Worm (Caenorhabditis elegans) whole organism, L1 larva: ENCODE results near the gene R08E5.1.

Experiments used
- ama-1 ChIP-seq: fragments of 150-350 bp; optimal IDR thresholded peaks from 2 replicates; lab custom pipeline; 2014
- blmp-1 ChIP-seq: fragments of 150-350 bp; optimal IDR thresholded peaks from 2 replicates; lab custom pipeline; 2014; ENCODE audit warnings: missing biosample characterization, missing genetic modification characterization
- mdl-1 ChIP-seq, 2 experiments: fragments of 150-350 bp; optimal IDR thresholded peaks; 2 replicates each; lab custom pipeline; 2014 to 2017; ENCODE audit warnings: missing biosample characterization in 2 of 2, missing genetic modification characterization in 2 of 2, inconsistent platforms in 1 of 2
- mep-1 ChIP-seq: fragments of 150-350 bp; optimal IDR thresholded peaks from 2 replicates; lab custom pipeline; 2014; ENCODE audit warnings: missing biosample characterization, missing genetic modification characterization
- nhr-237 ChIP-seq: fragments of 150-350 bp; optimal IDR thresholded peaks from 2 replicates; lab custom pipeline; 2014; ENCODE audit warnings: missing biosample characterization, missing genetic modification characterization
- pax-3 ChIP-seq: fragments of 200-800 bp; sonication (Bioruptor generic); optimal IDR thresholded peaks from 2 replicates; lab custom pipeline; 2018; ENCODE audit warnings: mild to moderate bottlenecking, missing genetic modification characterization, moderate library complexity, missing compliant biosample characterization
- unc-62 ChIP-seq: fragments of 150-350 bp; optimal IDR thresholded peaks from 2 replicates; lab custom pipeline; 2014; ENCODE audit warnings: missing biosample characterization, missing genetic modification reagents, missing genetic modification characterization
- ztf-11 ChIP-seq, 2 experiments: sonication (generic microtip); optimal IDR thresholded peaks; 2 replicates each; lab custom pipeline; 2016 to 2017; ENCODE audit warnings: missing genetic modification characterization in 2 of 2, missing biosample characterization in 1 of 2, missing compliant biosample characterization in 1 of 2

- TF ChIP-seq pax-3 (tag; lab: Kevin White, UChicago) (no peak), mep-1 (tag; lab: Kevin White, UChicago) (peak; percentile 66), unc-62 (GFP tag; lab: Kevin White, UChicago) (no peak), nhr-237 (tag; lab: Kevin White, UChicago) (no peak), blmp-1 (tag; lab: Kevin White, UChicago) (no peak), ama-1 (lab: Kevin White, UChicago) (no peak), ztf-11 (tag; optimal IDR thresholded peaks at IDR 0.05; lab: Kevin White, UChicago) (no peak), mdl-1 (tag; optimal IDR thresholded peaks at IDR 0.05; lab: Kevin White, UChicago) (peak in 1 of 2 experiments; percentile 39)
These were observed 14.4 kb downstream of the R08E5.1 start, which contains the start of gene gid-7 for ce11 chrV:3756887-3757286.
